Worm (Caenorhabditis elegans): ENCODE results near the gene rps-25.

DNA sequence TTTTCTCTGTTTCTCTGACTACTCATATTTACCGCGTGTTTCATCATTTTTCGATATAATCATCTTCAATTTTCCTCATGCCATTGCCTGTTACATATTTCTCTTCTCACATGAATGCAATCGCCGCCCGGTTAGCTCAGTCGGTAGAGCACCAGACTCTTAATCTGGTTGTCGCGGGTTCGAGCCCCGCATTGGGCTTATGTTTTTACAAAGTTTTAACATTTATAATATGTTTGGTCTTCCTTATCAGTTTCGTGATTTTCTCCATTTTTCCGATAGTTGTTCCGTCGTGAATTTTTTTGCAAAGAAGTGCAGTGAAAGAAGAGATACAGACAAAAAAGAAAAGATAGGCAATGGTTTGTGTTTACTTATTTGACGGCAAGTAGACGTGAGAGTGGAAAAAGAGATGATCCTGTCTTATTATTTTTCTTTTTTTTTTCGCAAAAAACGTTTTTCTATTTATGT is 19.7 kb upstream of the rps-25 start:
- TF ChIP-seq unc-62 (GFP tag; optimal IDR thresholded peaks at IDR 0.05), result no peak
- TF ChIP-seq nhr-77 (tag; optimal IDR thresholded peaks at IDR 0.05), result no peak
- TF ChIP-seq skn-1 (tag; optimal IDR thresholded peaks at IDR 0.05), result peak; percentile 44
- peak; percentile 81 for TF ChIP-seq gmeb-1 (tag; optimal IDR thresholded peaks at IDR 0.05)
- no peak for TF ChIP-seq ama-1 (optimal IDR thresholded peaks at IDR 0.05)

All from whole organism, L2 larva.